Worm (Caenorhabditis elegans) whole organism, late embryonic: ENCODE results near the gene dhcr-24.

Experiments used
- F13H6.1 ChIP-seq: sonication (generic microtip); optimal IDR thresholded peaks from 2 replicates; lab custom pipeline; 2016; ENCODE audit warnings: missing genetic modification characterization, missing compliant biosample characterization
- ceh-30 ChIP-seq: fragments of 150-350 bp; optimal IDR thresholded peaks from 2 replicates; lab custom pipeline; 2014; ENCODE audit warnings: missing biosample characterization, missing genetic modification characterization
- dve-1 ChIP-seq: sonication (generic microtip); optimal IDR thresholded peaks from 2 replicates; lab custom pipeline; 2017; ENCODE audit warnings: antibody characterized with exemption, mild to moderate bottlenecking, missing genetic modification characterization, missing compliant biosample characterization
- fkh-10 ChIP-seq: fragments of 150-350 bp; optimal IDR thresholded peaks from 2 replicates; lab custom pipeline; 2014; ENCODE audit warnings: missing biosample characterization, missing genetic modification reagents, missing genetic modification characterization
- odd-2 ChIP-seq: sonication (generic microtip); optimal IDR thresholded peaks from 2 replicates; lab custom pipeline; 2017; ENCODE audit warnings: antibody characterized with exemption, mild to moderate bottlenecking, missing genetic modification characterization, missing compliant biosample characterization
- pha-4 ChIP-seq: fragments of 150-350 bp; optimal IDR thresholded peaks from 2 replicates; lab custom pipeline; 2018; ENCODE audit warnings: missing biosample characterization, missing genetic modification reagents, missing genetic modification characterization
- sox-2 ChIP-seq: fragments of 200-800 bp; sonication (Bioruptor generic); IDR thresholded peaks from 2 replicates; pipeline ENCODE4 v1.3.6; 2022; ENCODE audit warnings: missing genetic modification reagents, missing genetic modification characterization, missing compliant biosample characterization
- ttx-3 ChIP-seq: sonication (generic microtip); optimal IDR thresholded peaks from 2 replicates; lab custom pipeline; 2016; ENCODE audit warnings: missing genetic modification reagents, missing genetic modification characterization, missing compliant biosample characterization

DNA sequence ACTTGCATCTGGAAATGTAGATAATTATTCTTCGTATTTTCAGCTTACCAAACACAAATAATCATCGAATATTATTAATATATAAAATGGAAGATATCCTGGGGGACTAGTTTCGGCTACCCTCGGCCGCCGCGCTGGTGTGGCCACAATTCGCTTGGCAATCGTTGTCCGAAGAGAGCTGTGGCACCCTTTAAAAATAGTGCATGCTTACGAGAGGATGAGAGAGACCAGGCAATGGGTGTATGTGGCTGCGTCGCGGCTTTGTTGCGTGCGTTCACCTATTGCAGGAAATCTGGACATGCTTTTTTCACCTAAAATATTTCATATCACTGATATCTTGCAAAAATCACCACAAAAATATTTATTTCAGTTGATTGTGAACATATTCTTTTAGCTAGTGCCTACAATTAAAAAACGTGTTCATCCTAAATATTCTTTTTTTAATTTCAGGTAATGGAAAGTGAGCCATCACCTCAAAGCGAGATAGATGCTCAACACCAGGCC, 8.8 kb upstream of the dhcr-24 start, which contains the start of the genes ccd-5 and F52H2.1:
- no peak for TF ChIP-seq fkh-10 (GFP tag; lab: Kevin White, UChicago)
- no peak for TF ChIP-seq ceh-30
- TF ChIP-seq sox-2 (GFP tag; lab: Robert Waterston, UW) = no peak
- TF ChIP-seq pha-4 = no peak
- TF ChIP-seq F13H6.1 (tag; lab: Kevin White, UChicago) = no peak
- no peak for TF ChIP-seq ttx-3
- no peak for TF ChIP-seq odd-2 (tag; lab: Kevin White, UChicago)
- TF ChIP-seq dve-1 = no peak
